Fruit fly (Drosophila melanogaster) whole organism: ENCODE measurements around the gene CG9300.

Experiments used
- Dll ChIP-seq: fragments of >200 bp; optimal IDR thresholded peaks from 2 replicates; lab custom pipeline; 2017
- EcR ChIP-seq, 2 experiments: fragments of >200 bp; optimal IDR thresholded peaks; 2 replicates each; lab custom pipeline; 2017; ENCODE audit warnings: missing biosample characterization in 2 of 2, missing genetic modification characterization in 2 of 2, missing genetic modification reagents in 2 of 2
- usp ChIP-seq: fragments of >200 bp; optimal IDR thresholded peaks from 2 replicates; lab custom pipeline; 2017; ENCODE audit warnings: missing biosample characterization, missing genetic modification characterization, mixed read lengths

- no peak for TF ChIP-seq usp (GFP tag; lab: Kevin White, UChicago)
- no peak for TF ChIP-seq EcR (GFP tag; optimal IDR thresholded peaks at IDR 0.05; lab: Kevin White, UChicago)
- no peak for TF ChIP-seq Dll (lab: Kevin White, UChicago)
These were observed 46.3 kb downstream of the CG9300 start, which contains the start of the genes ash1 and Taf6 for dm6 chr3L:19598369-19599148.
